Fruit fly (Drosophila melanogaster) whole organism, prepupa: ENCODE measurements around the gene CG2865.

ENCODE experiments used
- CG10631 ChIP-seq: fragments of 200-800 bp; sonication (Bioruptor generic); optimal IDR thresholded peaks from 2 replicates; lab custom pipeline; 2016; ENCODE audit warnings: missing biosample characterization, missing genetic modification characterization
- CG10669 ChIP-seq: fragments of 200-800 bp; sonication (Bioruptor generic); optimal IDR thresholded peaks from 3 replicates; lab custom pipeline; 2018; ENCODE audit warnings: missing biosample characterization, mild to moderate bottlenecking, missing genetic modification characterization, moderate library complexity
- CG11294 ChIP-seq: fragments of 200-800 bp; sonication (Bioruptor generic); IDR thresholded peaks from 2 replicates; pipeline ENCODE4 v1.3.6; 2022; ENCODE audit warnings: missing biosample characterization, missing genetic modification characterization
- CG11762 ChIP-seq: fragments of 200-800 bp; sonication (Bioruptor generic); optimal IDR thresholded peaks from 3 replicates; lab custom pipeline; 2016; ENCODE audit warnings: missing biosample characterization, missing genetic modification characterization; ENCODE audit not compliant: insufficient read depth
- CG11902 ChIP-seq: fragments of 200-800 bp; sonication (Bioruptor generic); optimal IDR thresholded peaks from 3 replicates; lab custom pipeline; 2016; ENCODE audit warnings: missing biosample characterization, missing genetic modification characterization
- CG1621 ChIP-seq: fragments of 200-800 bp; sonication (Bioruptor generic); optimal IDR thresholded peaks from 3 replicates; lab custom pipeline; 2018; ENCODE audit warnings: missing biosample characterization, mild to moderate bottlenecking, missing genetic modification characterization
- CG31627 ChIP-seq: fragments of 200-800 bp; sonication (Bioruptor generic); optimal IDR thresholded peaks from 3 replicates; lab custom pipeline; 2016; ENCODE audit warnings: missing biosample characterization, missing genetic modification characterization
- CG32006 ChIP-seq: fragments of 200-800 bp; sonication (Bioruptor generic); optimal IDR thresholded peaks from 3 replicates; lab custom pipeline; 2017; ENCODE audit warnings: missing biosample characterization, mild to moderate bottlenecking, missing genetic modification characterization
- CG34406 ChIP-seq: fragments of 200-800 bp; sonication (Bioruptor generic); optimal IDR thresholded peaks from 3 replicates; lab custom pipeline; 2016; ENCODE audit warnings: missing biosample characterization, missing genetic modification characterization
- CG3919 ChIP-seq: fragments of 200-800 bp; sonication (Bioruptor generic); optimal IDR thresholded peaks from 3 replicates; lab custom pipeline; 2016; ENCODE audit warnings: missing biosample characterization, missing genetic modification characterization
- CG4318 ChIP-seq: fragments of 200-800 bp; sonication (Bioruptor generic); optimal IDR thresholded peaks from 3 replicates; lab custom pipeline; 2017; ENCODE audit warnings: missing biosample characterization, mild to moderate bottlenecking, missing genetic modification characterization
- CG6163 ChIP-seq: fragments of 200-800 bp; sonication (Bioruptor generic); IDR thresholded peaks from 3 replicates; pipeline ENCODE4 v1.3.6; 2022; ENCODE audit warnings: missing biosample characterization, missing genetic modification characterization
- CG6808 ChIP-seq: fragments of 200-800 bp; sonication (Bioruptor generic); optimal IDR thresholded peaks from 3 replicates; lab custom pipeline; 2017; ENCODE audit warnings: missing biosample characterization, missing genetic modification characterization, mild to moderate bottlenecking, moderate library complexity, missing genetic modification reagents
- CG6854 ChIP-seq: fragments of 200-800 bp; sonication (Bioruptor generic); optimal IDR thresholded peaks from 2 replicates; lab custom pipeline; 2017; ENCODE audit warnings: missing biosample characterization, mild to moderate bottlenecking, missing genetic modification characterization
- CG7368 ChIP-seq: fragments of 200-800 bp; sonication (Bioruptor generic); optimal IDR thresholded peaks from 3 replicates; lab custom pipeline; 2016; ENCODE audit warnings: missing biosample characterization, missing genetic modification characterization
- CG9139 ChIP-seq: fragments of 200-800 bp; sonication (Bioruptor generic); optimal IDR thresholded peaks from 3 replicates; lab custom pipeline; 2017; ENCODE audit warnings: missing biosample characterization, mild to moderate bottlenecking, missing genetic modification characterization
- Eip93F ChIP-seq: fragments of 200-800 bp; sonication (Bioruptor generic); optimal IDR thresholded peaks from 2 replicates; lab custom pipeline; 2016; ENCODE audit warnings: missing biosample characterization, mild to moderate bottlenecking, missing genetic modification characterization
- Ets96B ChIP-seq: fragments of 200-800 bp; optimal IDR thresholded peaks from 2 replicates; lab custom pipeline; 2019; ENCODE audit warnings: missing biosample characterization, mild to moderate bottlenecking, missing genetic modification characterization, moderate library complexity
- Gug ChIP-seq: fragments of 200-800 bp; sonication (Bioruptor generic); IDR thresholded peaks from 2 replicates; pipeline ENCODE4 v1.3.6; 2022; ENCODE audit warnings: missing biosample characterization, missing genetic modification characterization
- Hr38 ChIP-seq: sonication (Bioruptor generic); optimal IDR thresholded peaks from 2 replicates; lab custom pipeline; 2016; ENCODE audit warnings: missing biosample characterization, missing genetic modification characterization
- Hr4 ChIP-seq: fragments of 200-800 bp; sonication (Bioruptor generic); optimal IDR thresholded peaks from 3 replicates; lab custom pipeline; 2016; ENCODE audit warnings: missing biosample characterization, missing genetic modification characterization
- Met ChIP-seq: fragments of 200-800 bp; sonication (Bioruptor generic); optimal IDR thresholded peaks from 3 replicates; lab custom pipeline; 2016; ENCODE audit warnings: missing biosample characterization, missing genetic modification characterization
- OdsH ChIP-seq: fragments of 200-800 bp; sonication (Bioruptor generic); optimal IDR thresholded peaks from 3 replicates; lab custom pipeline; 2016; ENCODE audit warnings: missing biosample characterization, missing genetic modification characterization
- Sox102F ChIP-seq: fragments of 200-800 bp; sonication (Bioruptor generic); optimal IDR thresholded peaks from 2 replicates; lab custom pipeline; 2016; ENCODE audit warnings: missing biosample characterization, mild to moderate bottlenecking, missing genetic modification characterization
- Sox14 ChIP-seq: fragments of 200-800 bp; sonication (Bioruptor generic); optimal IDR thresholded peaks from 3 replicates; lab custom pipeline; 2016; ENCODE audit warnings: missing biosample characterization, missing genetic modification characterization
- Sox15 ChIP-seq: fragments of 200-800 bp; sonication (Bioruptor generic); optimal IDR thresholded peaks from 3 replicates; lab custom pipeline; 2016; ENCODE audit warnings: missing biosample characterization, missing genetic modification characterization
- cyc ChIP-seq: fragments of 200-800 bp; sonication (Bioruptor generic); optimal IDR thresholded peaks from 3 replicates; lab custom pipeline; 2016; ENCODE audit warnings: missing biosample characterization, missing genetic modification characterization
- dsx ChIP-seq: fragments of 200-800 bp; optimal IDR thresholded peaks from 3 replicates; lab custom pipeline; 2019; ENCODE audit warnings: missing biosample characterization, mild to moderate bottlenecking, missing genetic modification characterization, moderate library complexity; ENCODE audit not compliant: poor library complexity, severe bottlenecking
- eg ChIP-seq: fragments of 200-800 bp; sonication (Bioruptor generic); IDR thresholded peaks from 3 replicates; pipeline ENCODE4 v1.3.6; 2022; ENCODE audit warnings: missing biosample characterization, missing genetic modification characterization
- fd85E ChIP-seq: fragments of 200-800 bp; sonication (Bioruptor generic); optimal IDR thresholded peaks from 3 replicates; lab custom pipeline; 2016; ENCODE audit warnings: missing biosample characterization, missing genetic modification characterization
- lz ChIP-seq: fragments of 200-800 bp; sonication (Bioruptor generic); optimal IDR thresholded peaks from 3 replicates; lab custom pipeline; 2016; ENCODE audit warnings: missing biosample characterization, missing genetic modification characterization
- net ChIP-seq: fragments of 200-800 bp; sonication (Bioruptor generic); optimal IDR thresholded peaks from 3 replicates; lab custom pipeline; 2016; ENCODE audit warnings: missing biosample characterization, missing genetic modification characterization
- pdm3 ChIP-seq: fragments of 200-800 bp; sonication (Bioruptor generic); optimal IDR thresholded peaks from 3 replicates; lab custom pipeline; 2016; ENCODE audit warnings: missing biosample characterization, missing genetic modification characterization
- salr ChIP-seq, 2 experiments: fragments of 200-800 bp; sonication (Bioruptor generic); optimal IDR thresholded peaks; 3 replicates each; lab custom pipeline; 2016 to 2018; ENCODE audit warnings: missing biosample characterization in 2 of 2, missing genetic modification characterization in 2 of 2, mild to moderate bottlenecking in 1 of 2
- spab ChIP-seq: fragments of 200-800 bp; sonication (Bioruptor generic); optimal IDR thresholded peaks from 2 replicates; lab custom pipeline; 2017; ENCODE audit warnings: missing biosample characterization, mild to moderate bottlenecking, missing genetic modification characterization, missing genetic modification reagents
- ss ChIP-seq, 2 experiments: fragments of 200-800 bp; sonication (Bioruptor generic); optimal IDR thresholded peaks; 2 replicates in 1 of 2; 3 replicates in 1 of 2; lab custom pipeline; 2017 to 2018; ENCODE audit warnings: mild to moderate bottlenecking in 2 of 2, missing biosample characterization in 2 of 2, missing genetic modification characterization in 2 of 2, moderate library complexity in 1 of 2
- svp ChIP-seq: fragments of 200-800 bp; sonication (Bioruptor generic); peaks from one replicate; lab custom pipeline; 2016; ENCODE audit warnings: missing biosample characterization, missing genetic modification characterization
- vri ChIP-seq: fragments of 200-800 bp; sonication (Bioruptor generic); optimal IDR thresholded peaks from 3 replicates; lab custom pipeline; 2016; ENCODE audit warnings: missing biosample characterization, mild to moderate bottlenecking, missing genetic modification characterization

Gene CG2865

dm6 chrX:2296230-2297044 lies 3.2 kb upstream of the CG2865 start (continued):
- TF ChIP-seq CG10669 (GFP tag; lab: Kevin White, UChicago), result peak; percentile 92
- TF ChIP-seq CG9139, result peak; percentile 88
- peak; percentile 87 for TF ChIP-seq CG11902 (GFP tag; lab: Kevin White, UChicago)
- peak; percentile 78 to 93 for TF ChIP-seq salr (GFP tag; optimal IDR thresholded peaks at IDR 0.05; lab: Kevin White, UChicago)
- peak; percentile 90 for TF ChIP-seq Ets96B (tag; lab: Kevin White, UChicago)
- peak; percentile 88 for TF ChIP-seq fd85E (GFP tag; lab: Kevin White, UChicago)
- 0 out of 3 replicates have a peak, but pooled peaks have one; percentile 21 for TF ChIP-seq CG6163 (GFP tag; lab: Robert Waterston, UW)
- TF ChIP-seq ss (GFP tag; optimal IDR thresholded peaks at IDR 0.05; lab: Kevin White, UChicago), result peak; percentile 89 to 94
- peak; percentile 93 for TF ChIP-seq CG34406 (GFP tag; lab: Kevin White, UChicago)
- no peak for TF ChIP-seq Hr38
- peak; percentile 95 for TF ChIP-seq pdm3 (GFP tag; lab: Kevin White, UChicago)
- peak; percentile 91 for TF ChIP-seq CG3919 (GFP tag; lab: Kevin White, UChicago)
- peak; percentile 65 for TF ChIP-seq Eip93F
- peak; percentile 94 for TF ChIP-seq CG6808 (GFP tag; lab: Kevin White, UChicago)
- peak; percentile 94 for TF ChIP-seq OdsH (GFP tag; lab: Kevin White, UChicago)
- TF ChIP-seq eg (GFP tag; lab: Robert Waterston, UW), result peak; percentile 47; the same call in 2 of the 3 replicates
- TF ChIP-seq CG7368 (GFP tag; lab: Kevin White, UChicago), result peak; percentile 90
- TF ChIP-seq CG11294, result peak; percentile 31; the same call in 1 of the 2 replicates
- TF ChIP-seq dsx (GFP tag; lab: Kevin White, UChicago), result peak; percentile 78
- 0 out of 2 replicates have a peak, but pooled peaks have one; percentile 60 for TF ChIP-seq Gug
- peak; percentile 92 for TF ChIP-seq CG10631
- peak; percentile 95 for TF ChIP-seq net (GFP tag; lab: Kevin White, UChicago)
- TF ChIP-seq CG1621, result peak; percentile 89
- peak; percentile 89 for TF ChIP-seq CG6854 (GFP tag; lab: Kevin White, UChicago)
- TF ChIP-seq Sox15 (GFP tag; lab: Kevin White, UChicago), result peak; percentile 92
- peak; percentile 96 for TF ChIP-seq Sox14 (GFP tag; lab: Kevin White, UChicago)

- TF ChIP-seq CG10669 (GFP tag; lab: Kevin White, UChicago) (peak; percentile 1), salr (GFP tag; optimal IDR thresholded peaks at IDR 0.05; lab: Kevin White, UChicago) (no peak), spab (GFP tag; lab: Kevin White, UChicago) (no peak), CG6854 (GFP tag; lab: Kevin White, UChicago) (peak; percentile 36), CG11294 (0 out of 2 replicates have a peak, but pooled peaks have one; percentile 68), CG6163 (GFP tag; lab: Robert Waterston, UW) (peak; percentile 10; the same call in 1 of the 3 replicates), vri (GFP tag; lab: Kevin White, UChicago) (peak; percentile 96), eg (GFP tag; lab: Robert Waterston, UW) (0 out of 3 replicates have a peak, but pooled peaks have one; percentile 70)
- TF ChIP-seq, all 60 proteins: peak for 6
Measured at dm6 chrX:2295435-2296229, 2.4 kb upstream of the CG2865 start, which contains the start of gene Raf. Raf (plus strand) TSS chrX:2295466.

- TF ChIP-seq lz (GFP tag; lab: Kevin White, UChicago) (peak; percentile 67), CG3919 (GFP tag; lab: Kevin White, UChicago) (peak; percentile 56), Hr4 (peak; percentile 42), CG11762 (GFP tag; lab: Kevin White, UChicago) (no peak), CG4318 (GFP tag; lab: Kevin White, UChicago) (no peak), CG32006 (GFP tag; lab: Kevin White, UChicago) (peak; percentile 53), OdsH (GFP tag; lab: Kevin White, UChicago) (peak; percentile 39), Sox102F (peak; percentile 67), CG6808 (GFP tag; lab: Kevin White, UChicago) (no peak), svp (GFP tag; lab: Kevin White, UChicago) (peak; percentile 90), dsx (GFP tag; lab: Kevin White, UChicago) (peak; percentile 44), CG9139 (no peak), cyc (GFP tag; lab: Kevin White, UChicago) (peak; percentile 47), Met (peak; percentile 74), Sox14 (GFP tag; lab: Kevin White, UChicago) (peak; percentile 89), Sox15 (GFP tag; lab: Kevin White, UChicago) (no peak), vri (GFP tag; lab: Kevin White, UChicago) (peak; percentile 57), Eip93F (no peak), CG11294 (peak; percentile 30; the same call in 1 of the 2 replicates), CG31627 (GFP tag; lab: Kevin White, UChicago) (peak; percentile 59)
Measured at dm6 chrX:2294474-2295434, 1.5 kb upstream of the CG2865 start.
